Fruit fly (Drosophila melanogaster) whole organism, larva: Measurements from ENCODE around the gene CG9521.
A peak's percentile ranks its signal among the peaks of the same experiment; 100 is the strongest.

ENCODE experiments used
- noc ChIP-seq: fragments of 200-800 bp; sonication (Bioruptor generic); optimal IDR thresholded peaks from 3 replicates; lab custom pipeline; 2019; ENCODE audit warnings: missing biosample characterization, mild to moderate bottlenecking, missing genetic modification characterization, moderate library complexity

Gene CG9521

DNA sequence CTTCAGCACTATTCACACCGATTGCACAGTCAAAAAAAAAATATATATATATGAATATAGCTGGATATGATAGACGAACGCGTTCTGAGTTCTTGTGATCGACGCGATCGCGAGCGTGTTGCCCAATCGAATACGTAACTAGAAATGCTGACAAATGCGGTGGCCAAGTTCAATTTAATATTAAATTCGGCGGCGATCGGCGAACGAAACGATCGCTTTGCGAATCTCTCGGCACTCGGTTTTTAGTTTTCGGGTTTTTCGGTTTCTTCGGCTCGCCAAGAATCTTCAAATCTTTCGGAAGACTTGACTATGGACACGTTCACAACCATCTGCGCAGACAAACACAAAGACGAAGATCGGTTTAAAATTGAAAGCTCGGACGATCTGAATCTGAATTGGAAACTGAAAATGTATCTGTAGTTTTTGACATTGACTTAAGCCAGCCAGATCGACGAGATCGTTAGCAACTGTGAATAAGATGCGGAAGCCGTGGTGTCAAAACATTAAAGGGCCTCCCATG is at the start of gene CG9521:
Gene CG9521 (minus strand): TSS at position 117 of the 520 bp plus-strand sequence.
- TF ChIP-seq noc (tag; lab: Kevin White, UChicago), result no peak

- no peak for TF ChIP-seq noc (tag; lab: Kevin White, UChicago)
Measured at dm6 chrX:14897592-14897991, 44.5 kb upstream of the CG9521 start.

dm6 chrX:14896791-14897190 is 43.7 kb upstream of the CG9521 start, which contains the start of gene CG9514:
TSS of gene CG9514 (minus strand) at chrX:14896891.
- TF ChIP-seq noc (tag; lab: Kevin White, UChicago), result no peak

dm6 chrX:14896310-14896709 is 43.2 kb upstream of the CG9521 start:
- no peak for TF ChIP-seq noc (tag; lab: Kevin White, UChicago)

DNA sequence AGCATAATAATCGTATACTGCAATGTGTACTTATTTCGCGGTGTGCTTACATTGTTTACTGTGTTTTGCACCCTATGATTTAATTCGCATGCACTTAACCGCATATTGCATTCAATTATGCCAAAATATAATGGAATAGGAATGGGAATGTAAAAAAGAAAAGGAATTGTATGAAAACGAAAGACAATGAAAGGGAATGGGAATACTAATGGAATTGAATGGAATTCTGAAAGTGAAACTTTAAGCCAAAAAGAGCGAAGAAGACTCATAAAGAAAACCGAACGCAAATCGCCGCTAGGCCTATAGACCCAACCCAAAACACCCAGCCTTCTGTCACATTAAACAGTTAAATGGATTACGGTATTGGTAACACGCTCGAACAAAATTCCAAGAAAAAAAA is 40.8 kb upstream of the CG9521 start:
- TF ChIP-seq noc (tag; lab: Kevin White, UChicago), result no peak

DNA sequence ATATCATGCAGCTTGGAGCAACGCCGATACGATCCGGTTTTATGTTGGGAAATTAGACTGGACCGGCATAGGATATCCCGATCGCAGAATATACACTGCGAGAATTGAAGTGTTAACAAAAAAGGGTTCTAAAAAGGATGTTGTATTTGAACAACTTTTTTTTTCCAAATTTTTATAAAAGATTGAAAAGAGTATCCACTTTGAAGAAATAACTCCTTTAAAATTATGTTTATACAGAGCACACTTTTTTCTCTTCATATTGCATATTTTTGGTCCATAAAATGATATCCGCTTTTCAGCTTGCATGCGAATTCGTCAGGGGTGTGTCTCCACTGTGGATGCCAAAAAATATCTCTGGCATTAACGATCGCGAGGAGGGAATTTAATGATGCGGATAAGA is 39.2 kb upstream of the CG9521 start:
- no peak for TF ChIP-seq noc (tag; lab: Kevin White, UChicago)

dm6 chrX:14885554-14885953 is 32.5 kb upstream of the CG9521 start:
- no peak for TF ChIP-seq noc (tag; lab: Kevin White, UChicago)

DNA sequence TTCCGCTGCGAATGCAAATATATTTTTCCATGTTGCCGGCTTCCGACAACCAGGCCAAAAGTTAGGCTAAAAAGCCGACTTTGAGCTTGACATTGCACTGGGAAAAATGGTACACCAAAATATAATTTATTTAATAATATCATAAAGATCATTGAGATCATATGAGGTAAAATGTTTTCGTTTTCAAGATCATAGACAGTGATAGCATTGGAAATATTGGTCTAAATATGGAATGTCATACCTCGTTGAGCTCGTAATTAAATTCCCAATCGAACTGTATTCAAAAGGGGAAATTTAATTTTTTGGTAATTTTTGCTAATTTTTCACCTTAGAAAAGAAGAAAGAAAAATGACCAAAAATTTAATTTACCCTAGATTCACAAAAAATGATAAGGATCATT is 30.9 kb upstream of the CG9521 start:
- no peak for TF ChIP-seq noc (tag; lab: Kevin White, UChicago)

- TF ChIP-seq noc (tag; lab: Kevin White, UChicago), result peak; percentile 89
Measured at dm6 chrX:14882536-14883118, 29.6 kb upstream of the CG9521 start, which contains the start of the genes CG45064 and CG45065. TSS of gene CG45064 (minus strand) at chrX:14882586. TSS of gene CG45065 (minus strand) at chrX:14882586.

DNA sequence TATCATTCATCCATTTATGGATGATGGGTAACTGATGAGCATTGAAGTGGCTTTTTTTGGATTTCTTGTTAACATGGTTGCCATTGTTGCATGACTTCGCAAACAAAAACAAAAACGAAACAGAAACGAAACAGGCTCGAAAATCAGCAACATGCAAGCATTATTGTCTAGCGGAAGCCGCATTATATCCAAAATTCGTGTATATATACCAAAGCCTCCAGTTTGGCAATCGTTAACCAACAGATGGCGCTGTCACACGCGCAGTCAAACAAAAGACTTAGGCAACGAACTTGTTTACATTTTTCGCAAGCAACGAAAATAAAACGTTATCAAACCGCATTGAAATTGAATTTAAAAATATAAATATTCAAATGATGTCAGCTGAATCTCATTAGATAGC is 25.8 kb upstream of the CG9521 start:
- no peak for TF ChIP-seq noc (tag; lab: Kevin White, UChicago)

DNA sequence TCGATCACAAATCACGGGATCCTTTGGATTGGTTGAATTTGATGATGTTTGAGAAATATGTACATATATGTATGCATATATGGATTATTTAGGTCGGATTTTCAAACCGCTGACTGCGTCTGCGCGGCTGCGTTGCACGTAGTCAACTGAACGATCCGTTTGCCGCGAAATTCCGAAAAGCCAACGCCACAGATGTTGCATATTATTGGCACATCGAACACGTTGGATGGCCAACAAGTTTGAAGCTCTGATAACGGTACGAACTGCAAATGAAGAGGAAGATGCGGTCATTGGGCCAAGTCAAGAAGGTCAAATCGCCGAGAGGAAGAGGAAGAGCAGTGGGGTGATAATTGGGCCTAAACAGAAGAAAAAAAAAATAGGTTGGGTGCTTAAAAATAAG is 18.0 kb upstream of the CG9521 start, which contains the start of gene CG9518:
Gene CG9518 (minus strand): TSS at position 154 of the 400 bp plus-strand sequence.
- no peak for TF ChIP-seq noc (tag; lab: Kevin White, UChicago)

dm6 chrX:14868414-14868813 is 15.3 kb upstream of the CG9521 start:
- TF ChIP-seq noc (tag; lab: Kevin White, UChicago), result no peak

DNA sequence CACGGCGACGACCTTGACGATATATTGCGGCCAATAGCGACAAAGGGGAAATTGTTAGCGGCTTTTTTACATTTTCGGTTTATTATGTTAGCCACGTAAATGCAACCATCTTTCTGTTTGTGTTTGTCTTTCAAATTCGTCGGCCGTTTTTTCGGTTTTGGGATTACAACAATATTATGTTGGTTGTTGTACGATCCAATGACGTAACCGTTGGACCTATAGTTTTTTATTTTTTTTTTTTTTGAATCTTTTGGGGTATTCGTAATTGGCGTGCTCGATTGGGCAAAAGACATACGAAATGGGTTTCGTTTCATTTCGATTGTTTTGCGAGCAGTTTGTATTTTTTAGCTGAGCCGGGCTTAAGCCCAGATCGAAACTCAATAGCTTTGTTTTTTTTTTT is 13.8 kb upstream of the CG9521 start:
- no peak for TF ChIP-seq noc (tag; lab: Kevin White, UChicago)

dm6 chrX:14862494-14862893 is 9.4 kb upstream of the CG9521 start:
- no peak for TF ChIP-seq noc (tag; lab: Kevin White, UChicago)

dm6 chrX:14858951-14859350 is 5.9 kb upstream of the CG9521 start, which contains the start of gene CG46399:
TSS of gene CG46399 (plus strand) at chrX:14859251.
- TF ChIP-seq noc (tag; lab: Kevin White, UChicago), result no peak

- no peak for TF ChIP-seq noc (tag; lab: Kevin White, UChicago)
Measured at dm6 chrX:14857883-14858282, 4.8 kb upstream of the CG9521 start.

DNA sequence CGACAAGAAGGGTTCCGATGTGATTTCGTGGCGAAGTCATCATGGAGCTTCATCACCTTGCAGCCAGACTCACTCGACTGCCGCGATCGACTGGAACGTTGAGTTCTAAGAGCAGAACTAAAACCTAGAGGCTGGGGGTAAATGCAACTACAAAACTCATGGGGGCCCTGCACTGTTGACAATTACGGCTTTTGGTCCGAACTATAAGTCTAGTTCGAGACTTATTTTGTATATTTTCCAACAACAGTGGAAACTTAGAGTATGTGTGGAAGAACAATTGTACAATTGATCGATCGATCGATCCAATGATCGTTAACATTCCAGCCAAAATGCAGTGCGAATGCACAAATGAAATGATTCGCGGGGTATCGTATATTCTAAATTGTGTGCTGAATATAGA is 3.2 kb upstream of the CG9521 start, which contains the start of gene CG9519:
Gene CG9519 (minus strand): TSS at position 101 of the 400 bp plus-strand sequence.
- TF ChIP-seq noc (tag; lab: Kevin White, UChicago), result no peak
